3 worm cellular contexts compared by ENCODE assay signal in genomic region chrII:11025566-11025965, ce11.
TF ChIP-seq lines count a peak whose summit lies in the region.

Gene F33A8.7 (minus strand): TSS chrII:11025666.

TF ChIP-seq in whole organism, L4 larva, 104 proteins besides CTCF, POLR2A, EP300 and RAD21:
- TF ChIP-seq aha-1 (tag; lab: Kevin White, UChicago) = peak; percentile 5
- no peak for TF ChIP-seq sdz-12 (GFP tag; optimal IDR thresholded peaks at IDR 0.05; lab: Kevin White, UChicago)
- peak; percentile 25 for TF ChIP-seq nhr-48 (tag; optimal IDR thresholded peaks at IDR 0.05; lab: Kevin White, UChicago)
- TF ChIP-seq lin-1 (GFP tag; IDR thresholded peaks at IDR 0.05; lab: Robert Waterston, UW) = no peak
- no peak for TF ChIP-seq ama-1 (optimal IDR thresholded peaks at IDR 0.05; lab: Kevin White, UChicago)
- no peak for TF ChIP-seq nhr-102 (tag; optimal IDR thresholded peaks at IDR 0.05; lab: Kevin White, UChicago)
- TF ChIP-seq unc-62 (GFP tag; optimal IDR thresholded peaks at IDR 0.05 in 1 of 2; lab: Kevin White, UChicago) = no peak
- no peak for TF ChIP-seq unc-62 (tag; optimal IDR thresholded peaks at IDR 0.05; lab: Kevin White, UChicago)

TF ChIP-seq in whole organism, late embryonic, 69 proteins besides CTCF, POLR2A, EP300 and RAD21:
- TF ChIP-seq ceh-31 (tag; optimal IDR thresholded peaks at IDR 0.05; lab: Kevin White, UChicago) (peak; percentile 42), ceh-48 (tag; optimal IDR thresholded peaks at IDR 0.05; lab: Kevin White, UChicago) (no peak)
TF ChIP-seq in whole organism, late embryonic: peak in this region for 1.

TF ChIP-seq in whole organism, mixed stage, embryonic, 35 proteins besides CTCF, POLR2A, EP300 and RAD21:
- TF ChIP-seq ham-2 (GFP tag; optimal IDR thresholded peaks at IDR 0.05; lab: Kevin White, UChicago) = peak; percentile 20
- no peak for TF ChIP-seq sptf-1 (tag; optimal IDR thresholded peaks at IDR 0.05; lab: Kevin White, UChicago)
- TF ChIP-seq pha-4 (tag; optimal IDR thresholded peaks at IDR 0.05; lab: Kevin White, UChicago) = no peak
- TF ChIP-seq drap-1 (GFP tag; optimal IDR thresholded peaks at IDR 0.05; lab: Kevin White, UChicago) = no peak
- TF ChIP-seq ztf-11 (tag; optimal IDR thresholded peaks at IDR 0.05; lab: Kevin White, UChicago) = no peak
- no peak for TF ChIP-seq lin-32 (GFP tag; optimal IDR thresholded peaks at IDR 0.05; lab: Kevin White, UChicago)
- TF ChIP-seq nhr-12 (tag; optimal IDR thresholded peaks at IDR 0.05; lab: Kevin White, UChicago) = no peak
